Fruit fly (Drosophila melanogaster): Measurements from ENCODE around the gene ymp.

Gene ymp

dm6 chr3R:25637294-25638174 lies 28.6 kb upstream of the ymp start, which contains the start of gene jigr1 (continued):
- TF ChIP-seq CG8290 (GFP tag; optimal IDR thresholded peaks at IDR 0.05), result peak; percentile 6
- peak in 1 of 2 experiments; percentile 44 for TF ChIP-seq CG8290 (tag; optimal IDR thresholded peaks at IDR 0.05)
- TF ChIP-seq dpn (GFP tag; optimal IDR thresholded peaks at IDR 0.05), result peak in 1 of 2 experiments; percentile 1
- no peak for TF ChIP-seq CG10565 (GFP tag; optimal IDR thresholded peaks at IDR 0.05)
- TF ChIP-seq CG5953 (GFP tag; IDR thresholded peaks at IDR 0.05), result no peak
- TF ChIP-seq CG9437 (GFP tag; optimal IDR thresholded peaks at IDR 0.05), result no peak
- TF ChIP-seq Trl (optimal IDR thresholded peaks at IDR 0.05), result peak in 1 of 2 experiments; percentile 10
- TF ChIP-seq Trl (GFP tag; optimal IDR thresholded peaks at IDR 0.05), result no peak
- peak; percentile 40 for TF ChIP-seq CG6254 (GFP tag; optimal IDR thresholded peaks at IDR 0.05)
- peak; percentile 6 for TF ChIP-seq CG2116 (GFP tag; optimal IDR thresholded peaks at IDR 0.05)
- no peak for TF ChIP-seq inv (GFP tag; IDR thresholded peaks at IDR 0.05; ENCODE audit: partially characterized antibody)
- peak; percentile 77 for TF ChIP-seq CG10979 (tag; optimal IDR thresholded peaks at IDR 0.05)
- peak; percentile 12 for TF ChIP-seq CG2678 (tag; optimal IDR thresholded peaks at IDR 0.05)
- peak; percentile 15 to 17 for TF ChIP-seq Pdp1 (GFP tag; optimal IDR thresholded peaks at IDR 0.05)
- peak; percentile 32 for TF ChIP-seq CG2202 (tag; optimal IDR thresholded peaks at IDR 0.05)
- peak; percentile 41 for TF ChIP-seq chn (GFP tag; optimal IDR thresholded peaks at IDR 0.05)
- peak; percentile 91 for TF ChIP-seq sens (GFP tag)
- TF ChIP-seq dan (GFP tag; IDR thresholded peaks at IDR 0.05), result peak; percentile 10; the same call in 1 of the 2 replicates
- peak; percentile 37 for TF ChIP-seq CoRest (tag; optimal IDR thresholded peaks at IDR 0.05)
- peak; percentile 60; the same call in 1 of the 3 replicates for TF ChIP-seq zfh1 (GFP tag; IDR thresholded peaks at IDR 0.05)
- TF ChIP-seq CG11695 (GFP tag; IDR thresholded peaks at IDR 0.05), result 0 out of 3 replicates have a peak, but pooled peaks have one; percentile 34
- peak; percentile 57 for TF ChIP-seq phol (tag; optimal IDR thresholded peaks at IDR 0.05)
- peak; percentile 37 for TF ChIP-seq CG8388 (GFP tag; optimal IDR thresholded peaks at IDR 0.05)
- TF ChIP-seq lmd (GFP tag; IDR thresholded peaks at IDR 0.05), result peak; percentile 40; the same call in 1 of the 2 replicates
- peak; percentile 63 for TF ChIP-seq CG7271 (tag; optimal IDR thresholded peaks at IDR 0.05)
- no peak for TF ChIP-seq CHES-1-like (GFP tag; optimal IDR thresholded peaks at IDR 0.05)
- peak; percentile 3 for TF ChIP-seq Blimp-1 (GFP tag; optimal IDR thresholded peaks at IDR 0.05)
- peak in 1 of 2 experiments; percentile 41 for TF ChIP-seq eve (GFP tag; optimal IDR thresholded peaks at IDR 0.05)
- TF ChIP-seq dysf (GFP tag; IDR thresholded peaks at IDR 0.05), result peak; percentile 8; the same call in 1 of the 3 replicates
- TF ChIP-seq crp (GFP tag; optimal IDR thresholded peaks at IDR 0.05), result no peak
- TF ChIP-seq gsb-n (tag; optimal IDR thresholded peaks at IDR 0.05), result peak; percentile 33
- no peak for TF ChIP-seq Fer1 (GFP tag; optimal IDR thresholded peaks at IDR 0.05)
- no peak for TF ChIP-seq bbx (GFP tag; IDR thresholded peaks at IDR 0.05; ENCODE audit: partially characterized antibody)
- TF ChIP-seq Mad (GFP tag; optimal IDR thresholded peaks at IDR 0.05), result no peak
- TF ChIP-seq Ptx1 (GFP tag; IDR thresholded peaks at IDR 0.05), result no peak
- peak; percentile 31 for TF ChIP-seq nerfin-1 (tag; optimal IDR thresholded peaks at IDR 0.05)
- no peak for TF ChIP-seq Doc2 (GFP tag; IDR thresholded peaks at IDR 0.05)
- 0 out of 2 replicates have a peak, but pooled peaks have one; percentile 30 for TF ChIP-seq sob (GFP tag; IDR thresholded peaks at IDR 0.05)
- TF ChIP-seq Med (GFP tag), result peak; percentile 69
- TF ChIP-seq CG10959 (GFP tag; IDR thresholded peaks at IDR 0.05), result peak; percentile 70
- peak; percentile 59 for TF ChIP-seq CG10209 (GFP tag; optimal IDR thresholded peaks at IDR 0.05)
- no peak for TF ChIP-seq CG3281 (GFP tag; optimal IDR thresholded peaks at IDR 0.05)
- peak; percentile 49; the same call in 1 of the 2 replicates for TF ChIP-seq CG17328 (GFP tag; IDR thresholded peaks at IDR 0.05)
- TF ChIP-seq CG14860 (GFP tag; IDR thresholded peaks at IDR 0.05; ENCODE audit: partially characterized antibody), result no peak
- TF ChIP-seq gsb (GFP tag; IDR thresholded peaks at IDR 0.05), result no peak
- peak; percentile 60 for TF ChIP-seq fd102C (GFP tag; optimal IDR thresholded peaks at IDR 0.05)
- TF ChIP-seq org-1 (GFP tag; optimal IDR thresholded peaks at IDR 0.05), result peak; percentile 15
- TF ChIP-seq CG8765 (GFP tag; IDR thresholded peaks at IDR 0.05), result peak; percentile 74

All from whole organism, embryonic.